Fruit fly (Drosophila melanogaster) whole organism, wandering third instar larva: ENCODE results near the gene HisCl1.

Experiments
- Dfd ChIP-seq: fragments of >200 bp; optimal IDR thresholded peaks from 2 replicates; lab custom pipeline; 2017; ENCODE audit warnings: missing biosample characterization, missing genetic modification characterization
- Hr83 ChIP-seq: fragments of 200-300 bp; sonication (Bioruptor generic); optimal IDR thresholded peaks from 2 replicates; lab custom pipeline; 2016; ENCODE audit warnings: missing biosample characterization, mild to moderate bottlenecking, missing genetic modification characterization, moderate library complexity; ENCODE audit not compliant: poor library complexity, severe bottlenecking
- Myc ChIP-seq: fragments of >200 bp; optimal IDR thresholded peaks from 2 replicates; lab custom pipeline; 2017
- OdsH ChIP-seq: fragments of 200-800 bp; sonication (Bioruptor generic); optimal IDR thresholded peaks from 2 replicates; lab custom pipeline; 2016; ENCODE audit warnings: missing biosample characterization, mild to moderate bottlenecking, missing genetic modification characterization
- brk ChIP-seq: fragments of 200-800 bp; sonication (Bioruptor generic); optimal IDR thresholded peaks from 2 replicates; lab custom pipeline; 2016; ENCODE audit warnings: missing biosample characterization, mild to moderate bottlenecking, missing genetic modification characterization
- lola ChIP-seq: fragments of >200 bp; optimal IDR thresholded peaks from 2 replicates; lab custom pipeline; 2017; ENCODE audit warnings: missing biosample characterization, missing genetic modification characterization
- pan ChIP-seq: fragments of >200 bp; optimal IDR thresholded peaks from 2 replicates; lab custom pipeline; 2017
- psq ChIP-seq: fragments of 200-800 bp; sonication (Bioruptor generic); optimal IDR thresholded peaks from 3 replicates; lab custom pipeline; 2017; ENCODE audit warnings: missing biosample characterization, mild to moderate bottlenecking, missing genetic modification characterization, moderate library complexity

- TF ChIP-seq pan (no peak), Hr83 (no peak), Myc (lab: Kevin White, UChicago) (no peak), OdsH (GFP tag; lab: Kevin White, UChicago) (no peak), Dfd (GFP tag; lab: Kevin White, UChicago) (no peak), brk (GFP tag; lab: Kevin White, UChicago) (no peak), lola (GFP tag; lab: Kevin White, UChicago) (no peak), psq (peak; percentile 26)
These were observed 23.3 kb upstream of the HisCl1 start for dm6 chr3R:11763494-11764278.
